Worm (Caenorhabditis elegans): ENCODE results near the gene srw-8.

srw-8 gene

ce11 chrV:3058996-3059395 is 24.9 kb upstream of the srw-8 start, which contains the start of gene str-244:
TSS of gene str-244 (minus strand) at chrV:3059096.
- TF ChIP-seq tra-4 (tag; optimal IDR thresholded peaks at IDR 0.05) (no peak), B0310.2 (tag; optimal IDR thresholded peaks at IDR 0.05) (no peak), hnd-1 (tag; optimal IDR thresholded peaks at IDR 0.05) (no peak), ets-7 (tag; optimal IDR thresholded peaks at IDR 0.05) (no peak), ceh-36 (tag; optimal IDR thresholded peaks at IDR 0.05) (no peak), ama-1 (optimal IDR thresholded peaks at IDR 0.05) (no peak), F13C5.2 (tag; optimal IDR thresholded peaks at IDR 0.05) (no peak), scrt-1 (GFP tag; IDR thresholded peaks at IDR 0.05) (no peak), hmbx-1 (tag; optimal IDR thresholded peaks at IDR 0.05) (no peak)

DNA sequence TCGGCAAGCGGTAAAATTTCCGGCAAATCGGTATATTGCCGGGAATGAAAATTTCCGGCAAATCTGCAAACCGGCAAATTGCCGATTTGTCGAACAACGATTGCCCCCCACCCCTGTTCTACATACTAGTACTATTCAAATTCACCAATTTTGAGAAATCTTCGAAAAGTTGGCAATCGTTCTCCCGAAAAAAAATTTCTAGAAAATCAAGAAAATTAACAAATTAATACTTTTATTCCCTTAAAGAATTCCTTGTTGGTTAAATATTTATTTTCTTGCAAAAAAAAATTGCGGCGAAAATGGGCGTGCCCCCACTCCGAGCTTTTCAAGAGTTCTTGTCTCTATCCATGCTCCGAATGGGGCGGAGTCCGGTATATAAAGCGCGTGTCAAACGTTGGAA is 20.1 kb upstream of the srw-8 start, which contains the start of gene C50H11.8:
Gene C50H11.8, plus strand, starts transcription at position 301 of the 400 bp plus-strand sequence.
- no peak for TF ChIP-seq F13C5.2 (tag; optimal IDR thresholded peaks at IDR 0.05)

- TF ChIP-seq hmbx-1 (tag; optimal IDR thresholded peaks at IDR 0.05): no peak
- no peak for TF ChIP-seq aly-1 (tag; optimal IDR thresholded peaks at IDR 0.05)
- no peak for TF ChIP-seq sea-1 (GFP tag; conservative IDR thresholded peaks at IDR 0.05)
Measured at ce11 chrV:3046364-3046763, 12.2 kb upstream of the srw-8 start.

DNA sequence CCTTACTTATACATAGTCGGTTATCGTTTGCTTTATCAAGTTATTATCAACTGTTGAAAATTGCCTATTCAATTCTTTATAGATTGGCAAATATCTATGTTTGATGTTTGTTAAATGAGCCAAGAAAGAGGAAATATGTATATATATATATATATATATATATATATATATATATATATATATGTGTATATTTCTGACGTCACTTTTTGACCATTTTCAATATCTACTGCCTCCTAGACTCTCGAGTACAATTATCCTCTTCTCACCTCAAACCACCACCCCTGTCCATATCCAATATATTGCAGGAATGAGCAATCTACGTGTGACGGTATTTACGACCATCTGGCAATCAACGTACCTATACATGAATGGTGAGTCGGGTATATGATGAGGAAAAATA is 10.7 kb upstream of the srw-8 start, which contains the start of gene F59D6.1:
Gene F59D6.1, plus strand, starts transcription at position 301 of the 400 bp plus-strand sequence.
- no peak for TF ChIP-seq B0310.2 (tag; optimal IDR thresholded peaks at IDR 0.05)
- TF ChIP-seq hnd-1 (tag; optimal IDR thresholded peaks at IDR 0.05): no peak
- TF ChIP-seq ceh-36 (tag; optimal IDR thresholded peaks at IDR 0.05): no peak
- no peak for TF ChIP-seq hmg-4 (GFP tag; optimal IDR thresholded peaks at IDR 0.05)
- TF ChIP-seq ceh-13 (GFP tag; optimal IDR thresholded peaks at IDR 0.05): no peak
- TF ChIP-seq sea-1 (GFP tag; conservative IDR thresholded peaks at IDR 0.05): no peak
- TF ChIP-seq scrt-1 (GFP tag; IDR thresholded peaks at IDR 0.05): no peak
- TF ChIP-seq hmbx-1 (tag; optimal IDR thresholded peaks at IDR 0.05): no peak
- no peak for TF ChIP-seq flt-1 (GFP tag; IDR thresholded peaks at IDR 0.05)
- no peak for TF ChIP-seq tra-4 (tag; optimal IDR thresholded peaks at IDR 0.05)
- no peak for TF ChIP-seq tbx-37 (GFP tag; conservative IDR thresholded peaks at IDR 0.05)
- no peak for TF ChIP-seq aly-1 (tag; optimal IDR thresholded peaks at IDR 0.05)
- TF ChIP-seq ama-1 (optimal IDR thresholded peaks at IDR 0.05): no peak

DNA sequence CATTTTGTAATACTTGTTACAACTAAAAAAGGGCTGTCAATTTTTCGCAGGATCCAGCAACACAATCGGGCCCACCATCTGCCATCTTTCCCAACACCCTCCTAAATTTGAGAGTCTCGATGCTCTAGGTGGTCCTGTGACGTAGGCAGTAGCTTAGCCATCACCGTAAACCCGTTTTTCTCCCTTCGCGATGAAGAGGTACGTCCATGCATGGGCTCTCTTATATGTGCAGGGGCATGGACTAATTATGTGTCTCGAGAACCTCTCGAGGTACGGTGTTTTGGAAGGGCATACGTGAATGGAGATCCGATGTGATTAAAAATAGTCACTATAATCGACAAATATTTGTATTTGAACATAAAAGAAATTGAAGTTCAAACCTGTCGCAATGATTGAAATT is 6.8 kb upstream of the srw-8 start:
- TF ChIP-seq pes-1 (GFP tag; IDR thresholded peaks at IDR 0.05): no peak
- no peak for TF ChIP-seq flt-1 (GFP tag; IDR thresholded peaks at IDR 0.05)
- TF ChIP-seq hmbx-1 (tag; optimal IDR thresholded peaks at IDR 0.05): no peak
- no peak for TF ChIP-seq ceh-13 (GFP tag; optimal IDR thresholded peaks at IDR 0.05)
- TF ChIP-seq tbx-37 (GFP tag; conservative IDR thresholded peaks at IDR 0.05): no peak
- no peak for TF ChIP-seq tbx-11 (GFP tag; IDR thresholded peaks at IDR 0.05)
- no peak for TF ChIP-seq hmg-4 (GFP tag; optimal IDR thresholded peaks at IDR 0.05)
- no peak for TF ChIP-seq ets-7 (tag; optimal IDR thresholded peaks at IDR 0.05)
- TF ChIP-seq F13C5.2 (tag; optimal IDR thresholded peaks at IDR 0.05): no peak
- no peak for TF ChIP-seq aly-1 (tag; optimal IDR thresholded peaks at IDR 0.05)
- no peak for TF ChIP-seq ama-1 (optimal IDR thresholded peaks at IDR 0.05)
- TF ChIP-seq sea-1 (GFP tag; conservative IDR thresholded peaks at IDR 0.05): no peak
- TF ChIP-seq B0310.2 (tag; optimal IDR thresholded peaks at IDR 0.05): no peak

ce11 chrV:3039282-3039681 is 5.1 kb upstream of the srw-8 start, which contains the start of gene chpf-2:
TSS of gene chpf-2 (minus strand) at chrV:3039382.
- no peak for TF ChIP-seq F13C5.2 (tag; optimal IDR thresholded peaks at IDR 0.05)

DNA sequence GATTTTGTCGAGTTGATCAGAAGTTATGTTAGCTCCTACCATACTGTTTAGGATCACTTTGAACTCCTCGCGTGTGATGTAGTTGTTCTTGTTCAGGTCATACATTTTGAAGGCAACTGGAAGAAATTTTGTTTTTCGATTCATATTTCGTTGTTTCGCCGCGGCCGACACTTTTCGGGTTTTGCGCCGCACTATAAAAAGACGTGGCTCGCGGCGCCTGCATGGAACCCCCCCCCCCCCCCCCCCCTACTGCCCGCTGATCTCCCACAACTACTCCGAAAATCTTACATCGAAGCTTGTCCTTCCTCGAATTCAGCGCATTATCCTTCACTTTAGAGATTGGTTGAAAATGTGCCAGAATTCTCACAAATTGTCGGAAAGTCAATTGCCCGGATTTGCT is 3.9 kb upstream of the srw-8 start:
- TF ChIP-seq pes-1 (GFP tag; IDR thresholded peaks at IDR 0.05): no peak
- no peak for TF ChIP-seq sea-1 (GFP tag; conservative IDR thresholded peaks at IDR 0.05)
- TF ChIP-seq flt-1 (GFP tag; IDR thresholded peaks at IDR 0.05): no peak
- no peak for TF ChIP-seq F13C5.2 (tag; optimal IDR thresholded peaks at IDR 0.05)

ce11 chrV:3032343-3032742 is 1.8 kb downstream of the srw-8 start, which contains the start of gene irld-38:
TSS of gene irld-38 (minus strand) at chrV:3032443.
- no peak for TF ChIP-seq hmbx-1 (tag; optimal IDR thresholded peaks at IDR 0.05)
- TF ChIP-seq F13C5.2 (tag; optimal IDR thresholded peaks at IDR 0.05): no peak

DNA sequence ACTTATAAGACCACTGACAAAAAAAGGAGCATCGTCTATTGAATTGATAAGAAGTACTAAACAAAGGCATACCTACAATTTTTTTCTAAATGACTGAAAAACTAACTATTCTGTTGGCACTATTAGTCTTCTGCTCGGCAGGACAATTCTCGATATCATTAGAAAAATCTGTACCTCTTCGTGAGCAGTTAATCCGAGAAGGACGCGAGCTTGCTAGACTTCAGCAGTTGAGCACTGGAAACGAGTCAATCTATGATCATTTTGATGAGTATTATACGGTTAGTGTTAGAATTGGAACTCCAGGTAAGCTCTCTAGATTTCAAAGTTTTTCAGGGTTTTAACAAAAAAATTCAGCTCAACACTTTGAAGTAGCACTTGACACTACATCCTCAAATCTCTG is 5.9 kb downstream of the srw-8 start, which contains the start of gene asp-7:
Gene asp-7, plus strand, starts transcription at position 81 of the 400 bp plus-strand sequence.
- TF ChIP-seq ceh-13 (GFP tag; optimal IDR thresholded peaks at IDR 0.05): no peak
- TF ChIP-seq B0310.2 (tag; optimal IDR thresholded peaks at IDR 0.05): no peak
- no peak for TF ChIP-seq ceh-36 (tag; optimal IDR thresholded peaks at IDR 0.05)
- TF ChIP-seq sea-1 (GFP tag; conservative IDR thresholded peaks at IDR 0.05): no peak
- TF ChIP-seq ets-7 (tag; optimal IDR thresholded peaks at IDR 0.05): no peak
- TF ChIP-seq hmg-4 (GFP tag; optimal IDR thresholded peaks at IDR 0.05): no peak
- TF ChIP-seq tbx-11 (GFP tag; IDR thresholded peaks at IDR 0.05): no peak

ce11 chrV:3024274-3024673 is 9.9 kb downstream of the srw-8 start, which contains the start of gene asp-8:
TSS of gene asp-8 (plus strand) at chrV:3024549.
- no peak for TF ChIP-seq scrt-1 (GFP tag; IDR thresholded peaks at IDR 0.05)
- TF ChIP-seq ets-7 (tag; optimal IDR thresholded peaks at IDR 0.05): no peak
- no peak for TF ChIP-seq hnd-1 (tag; optimal IDR thresholded peaks at IDR 0.05)
- no peak for TF ChIP-seq pes-1 (GFP tag; IDR thresholded peaks at IDR 0.05)
- no peak for TF ChIP-seq hmg-4 (GFP tag; optimal IDR thresholded peaks at IDR 0.05)
- TF ChIP-seq tra-4 (tag; optimal IDR thresholded peaks at IDR 0.05): no peak
- TF ChIP-seq aly-1 (tag; optimal IDR thresholded peaks at IDR 0.05): no peak
- TF ChIP-seq tbx-37 (GFP tag; conservative IDR thresholded peaks at IDR 0.05): no peak
- no peak for TF ChIP-seq tbx-11 (GFP tag; IDR thresholded peaks at IDR 0.05)
- no peak for TF ChIP-seq ceh-13 (GFP tag; optimal IDR thresholded peaks at IDR 0.05)
- TF ChIP-seq ceh-36 (tag; optimal IDR thresholded peaks at IDR 0.05): no peak
- no peak for TF ChIP-seq F13C5.2 (tag; optimal IDR thresholded peaks at IDR 0.05)
- no peak for TF ChIP-seq flt-1 (GFP tag; IDR thresholded peaks at IDR 0.05)
- TF ChIP-seq B0310.2 (tag; optimal IDR thresholded peaks at IDR 0.05): no peak
- TF ChIP-seq hmbx-1 (tag; optimal IDR thresholded peaks at IDR 0.05): no peak
- no peak for TF ChIP-seq sea-1 (GFP tag; conservative IDR thresholded peaks at IDR 0.05)
